Fruit fly (Drosophila melanogaster): ENCODE results near the gene CG10565.

DNA sequence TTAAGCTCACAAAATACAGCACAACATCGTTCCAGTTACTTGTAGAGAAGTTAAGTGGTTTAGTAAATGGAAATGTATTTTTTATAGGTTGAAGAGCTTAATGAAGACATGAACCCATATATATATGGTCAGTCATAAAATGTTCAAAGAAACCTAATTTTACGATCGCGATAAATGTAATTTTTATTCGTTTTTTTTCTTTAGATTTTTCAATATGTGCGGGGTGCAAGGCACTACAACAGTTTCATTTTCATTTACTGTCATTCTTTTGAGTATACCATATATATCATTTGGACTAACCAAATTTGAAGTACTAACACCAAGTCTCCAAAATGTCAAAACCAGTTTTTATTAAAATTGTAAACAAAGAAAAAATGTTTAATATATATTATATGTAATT is 12.7 kb downstream of the CG10565 start, which contains the start of gene CG33284:
- TF ChIP-seq dl (GFP tag; optimal IDR thresholded peaks at IDR 0.05; ENCODE audit: insufficient read depth in 1 of 2, partially characterized antibody in 2 of 2) (no peak), h (GFP tag; optimal IDR thresholded peaks at IDR 0.05) (no peak), usp (GFP tag; optimal IDR thresholded peaks at IDR 0.05) (no peak), Hnf4 (GFP tag; optimal IDR thresholded peaks at IDR 0.05) (no peak)
